Worm (Caenorhabditis elegans) whole organism, mixed stage, embryonic: ENCODE results near the gene lec-10.

Source experiments
- blmp-1 ChIP-seq: fragments of 150-350 bp; optimal IDR thresholded peaks from 2 replicates; lab custom pipeline; 2014; ENCODE audit warnings: missing biosample characterization, missing genetic modification characterization
- ceh-83 ChIP-seq: fragments of 200-800 bp; sonication (Bioruptor generic); optimal IDR thresholded peaks from 2 replicates; lab custom pipeline; 2018; ENCODE audit warnings: mild to moderate bottlenecking, missing genetic modification characterization, missing compliant biosample characterization
- elt-1 ChIP-seq: sonication (generic microtip); optimal IDR thresholded peaks from 2 replicates; lab custom pipeline; 2017; ENCODE audit warnings: missing genetic modification characterization, mild to moderate bottlenecking, missing compliant biosample characterization, antibody characterized with exemption, moderate library complexity, borderline replicate concordance; ENCODE audit not compliant: insufficient read depth
- lin-13 ChIP-seq: fragments of 150-350 bp; optimal IDR thresholded peaks from 2 replicates; lab custom pipeline; 2014; ENCODE audit warnings: missing biosample characterization, missing genetic modification characterization
- mab-5 ChIP-seq: fragments of 150-350 bp; optimal IDR thresholded peaks from 2 replicates; lab custom pipeline; 2014; ENCODE audit warnings: missing biosample characterization, missing genetic modification characterization
- mep-1 ChIP-seq: fragments of 150-350 bp; optimal IDR thresholded peaks from 2 replicates; lab custom pipeline; 2017; ENCODE audit warnings: missing biosample characterization, missing genetic modification reagents, missing genetic modification characterization, inconsistent platforms
- nhr-237 ChIP-seq: fragments of 150-350 bp; optimal IDR thresholded peaks from 2 replicates; lab custom pipeline; 2014; ENCODE audit warnings: missing biosample characterization, missing genetic modification characterization
- nhr-76 ChIP-seq: sonication (generic microtip); optimal IDR thresholded peaks from 2 replicates; lab custom pipeline; 2017; ENCODE audit warnings: missing biosample characterization, missing genetic modification characterization
- unc-62 ChIP-seq: fragments of 150-350 bp; optimal IDR thresholded peaks from 2 replicates; lab custom pipeline; 2014; ENCODE audit warnings: missing biosample characterization, missing genetic modification reagents, missing genetic modification characterization
- ztf-11 ChIP-seq: fragments of 150-350 bp; optimal IDR thresholded peaks from 2 replicates; lab custom pipeline; 2014; ENCODE audit warnings: missing biosample characterization, missing genetic modification characterization

DNA sequence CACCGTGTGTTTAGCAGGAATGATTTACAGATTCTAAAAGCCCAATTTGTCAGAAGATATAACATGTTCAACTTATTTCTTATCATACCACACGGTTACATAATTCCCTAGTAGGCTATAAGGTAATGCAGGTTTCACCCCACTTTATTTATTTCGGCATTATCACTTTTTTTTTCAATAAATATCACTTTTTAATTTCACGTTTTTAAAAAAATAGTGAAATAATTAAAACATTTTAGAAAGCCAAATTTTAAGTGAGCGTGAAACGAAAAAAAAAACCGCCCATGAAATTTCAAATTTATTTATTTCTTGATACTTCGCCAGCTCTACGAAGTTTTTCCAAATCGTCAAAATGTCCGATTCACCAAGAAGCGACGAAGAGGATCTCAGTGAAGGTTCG, 40.6 kb downstream of the lec-10 start, which contains the start of gene fbxa-196:
- TF ChIP-seq unc-62 (GFP tag; lab: Kevin White, UChicago) (no peak), elt-1 (tag; lab: Kevin White, UChicago) (no peak), nhr-76 (tag; lab: Kevin White, UChicago) (no peak), nhr-237 (tag; lab: Kevin White, UChicago) (no peak), blmp-1 (tag; lab: Kevin White, UChicago) (no peak), mep-1 (tag; lab: Kevin White, UChicago) (no peak), ceh-83 (GFP tag; lab: Kevin White, UChicago) (no peak), mab-5 (tag; lab: Kevin White, UChicago) (no peak), ztf-11 (no peak), lin-13 (tag; lab: Kevin White, UChicago) (no peak)
